Worm (Caenorhabditis elegans): Measurements from ENCODE around the gene zgpa-1.

The zgpa-1 gene

ce11 chrIV:7790801-7791588 is 21.6 kb downstream of the zgpa-1 start, which contains the start of gene rsp-6 (continued):
- TF ChIP-seq mec-3 (tag; optimal IDR thresholded peaks at IDR 0.05; ENCODE audit: borderline replicate concordance) (no peak), ttx-3 (tag; optimal IDR thresholded peaks at IDR 0.05) (no peak), pros-1 (tag; optimal IDR thresholded peaks at IDR 0.05) (no peak), pha-2 (tag; optimal IDR thresholded peaks at IDR 0.05) (no peak), sox-4 (tag; optimal IDR thresholded peaks at IDR 0.05) (no peak), ceh-48 (tag; optimal IDR thresholded peaks at IDR 0.05) (peak; percentile 9), dmd-4 (tag; optimal IDR thresholded peaks at IDR 0.05; ENCODE audit: borderline replicate concordance) (no peak), rnt-1 (tag; optimal IDR thresholded peaks at IDR 0.05) (no peak), elt-2 (tag; optimal IDR thresholded peaks at IDR 0.05) (peak; percentile 73), Y22D7AL.16 (tag; optimal IDR thresholded peaks at IDR 0.05) (no peak), unc-55 (GFP tag; optimal IDR thresholded peaks at IDR 0.05) (peak; percentile 83), pqm-1 (tag; optimal IDR thresholded peaks at IDR 0.05) (no peak), ceh-18 (tag; optimal IDR thresholded peaks at IDR 0.05) (peak; percentile 71), sdc-2 (tag; optimal IDR thresholded peaks at IDR 0.05) (no peak), ceh-30 (tag; optimal IDR thresholded peaks at IDR 0.05) (no peak), ets-4 (tag; optimal IDR thresholded peaks at IDR 0.05) (no peak), ceh-45 (GFP tag; IDR thresholded peaks at IDR 0.05) (no peak), ceh-19 (GFP tag; optimal IDR thresholded peaks at IDR 0.05) (no peak), T23F11.4 (GFP tag; optimal IDR thresholded peaks at IDR 0.05) (no peak), ceh-24 (tag; optimal IDR thresholded peaks at IDR 0.05) (no peak), unc-86 (tag; optimal IDR thresholded peaks at IDR 0.05) (peak; percentile 60), npax-4 (tag; optimal IDR thresholded peaks at IDR 0.05) (no peak), tbx-2 (tag; optimal IDR thresholded peaks at IDR 0.05) (peak; percentile 79), unc-3 (GFP tag; conservative IDR thresholded peaks at IDR 0.05) (no peak; the same call in 1 of the 2 replicates), unc-3 (tag; optimal IDR thresholded peaks at IDR 0.05) (no peak), pax-1 (tag; optimal IDR thresholded peaks at IDR 0.05) (no peak), fkh-10 (GFP tag; optimal IDR thresholded peaks at IDR 0.05) (no peak), syd-9 (tag; optimal IDR thresholded peaks at IDR 0.05) (no peak), fkh-6 (tag; optimal IDR thresholded peaks at IDR 0.05) (no peak), C38D4.7 (GFP tag; optimal IDR thresholded peaks at IDR 0.05) (no peak), sox-2 (GFP tag; IDR thresholded peaks at IDR 0.05) (no peak), che-1 (tag; optimal IDR thresholded peaks at IDR 0.05) (no peak), gmeb-2 (tag; optimal IDR thresholded peaks at IDR 0.05) (no peak), ceh-31 (tag; optimal IDR thresholded peaks at IDR 0.05) (peak; percentile 82), ceh-9 (tag; optimal IDR thresholded peaks at IDR 0.05) (no peak), hlh-30 (tag; optimal IDR thresholded peaks at IDR 0.05; ENCODE audit: insufficient read depth) (peak; percentile 25), ceh-14 (tag; optimal IDR thresholded peaks at IDR 0.05) (peak; percentile 52), hlh-6 (tag; optimal IDR thresholded peaks at IDR 0.05) (no peak), ref-2 (tag; optimal IDR thresholded peaks at IDR 0.05) (peak; percentile 53), pag-3 (tag; optimal IDR thresholded peaks at IDR 0.05; ENCODE audit: borderline replicate concordance) (no peak), ceh-22 (tag; optimal IDR thresholded peaks at IDR 0.05) (no peak)

ce11 chrIV:7790151-7790691 is 22.4 kb downstream of the zgpa-1 start:
- no peak for TF ChIP-seq nhr-11 (tag; optimal IDR thresholded peaks at IDR 0.05)
- peak; percentile 10 for TF ChIP-seq hlh-6 (tag; optimal IDR thresholded peaks at IDR 0.05)
- TF ChIP-seq fkh-10 (GFP tag; optimal IDR thresholded peaks at IDR 0.05), result no peak

Data from whole organism, late embryonic.